Worm (Caenorhabditis elegans): ENCODE measurements around the gene phg-1.

The phg-1 gene

ce11 chrII:10168905-10169782 lies 31.7 kb downstream of the phg-1 start, which contains the start of gene daf-19:
Gene daf-19 (minus strand): TSS chrII:10169346.
- TF ChIP-seq cog-1 (tag; optimal IDR thresholded peaks at IDR 0.05) (peak; percentile 70), klf-2 (GFP tag; conservative IDR thresholded peaks at IDR 0.05) (0 out of 2 replicates have a peak, but pooled peaks have one; percentile 21), ztf-29 (GFP tag; IDR thresholded peaks at IDR 0.05) (peak; percentile 87), ztf-23 (GFP tag; IDR thresholded peaks at IDR 0.05) (peak; percentile 84), med-1 (GFP tag; optimal IDR thresholded peaks at IDR 0.05; ENCODE audit: insufficient read depth) (no peak), tab-1 (GFP tag; IDR thresholded peaks at IDR 0.05) (no peak), T22C8.4 (GFP tag; IDR thresholded peaks at IDR 0.05) (peak; percentile 52; the same call in 1 of the 2 replicates), ref-1 (GFP tag; conservative IDR thresholded peaks at IDR 0.05) (0 out of 2 replicates have a peak, but pooled peaks have one; percentile 18), flt-1 (GFP tag; IDR thresholded peaks at IDR 0.05) (peak; percentile 83)

DNA sequence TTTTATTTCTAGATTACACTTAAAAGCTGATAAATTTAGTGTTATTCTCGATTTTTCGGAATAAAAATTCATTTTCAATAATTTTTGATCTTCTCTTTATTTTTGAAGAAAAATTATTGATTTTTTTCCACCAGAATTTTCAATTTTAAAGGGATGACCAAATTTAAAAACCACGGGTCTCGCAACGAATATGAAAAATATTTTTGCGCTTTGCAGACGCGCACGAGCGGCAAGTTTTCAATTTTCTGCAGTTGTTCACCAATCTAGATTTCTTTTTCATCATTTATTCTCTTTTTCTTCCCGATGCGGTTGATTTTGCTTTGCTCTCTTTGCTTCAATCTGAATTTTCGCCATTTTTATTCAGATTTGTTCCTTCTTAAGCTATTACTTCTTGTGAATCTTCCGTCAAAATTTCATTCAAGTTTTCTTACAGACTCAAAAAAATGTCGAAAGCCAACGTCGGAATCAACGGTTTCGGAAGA lies 33.4 kb downstream of the phg-1 start, which contains the start of gene gpd-4:
Gene gpd-4, plus strand, starts transcription at position 432 of the 482 bp plus-strand sequence.
- no peak for TF ChIP-seq flt-1 (GFP tag; IDR thresholded peaks at IDR 0.05)
- TF ChIP-seq ztf-23 (GFP tag; IDR thresholded peaks at IDR 0.05) = no peak
- 0 out of 2 replicates have a peak, but pooled peaks have one; percentile 17 for TF ChIP-seq T22C8.4 (GFP tag; IDR thresholded peaks at IDR 0.05)
- TF ChIP-seq tab-1 (GFP tag; IDR thresholded peaks at IDR 0.05) = no peak
- no peak for TF ChIP-seq cog-1 (tag; optimal IDR thresholded peaks at IDR 0.05)

DNA sequence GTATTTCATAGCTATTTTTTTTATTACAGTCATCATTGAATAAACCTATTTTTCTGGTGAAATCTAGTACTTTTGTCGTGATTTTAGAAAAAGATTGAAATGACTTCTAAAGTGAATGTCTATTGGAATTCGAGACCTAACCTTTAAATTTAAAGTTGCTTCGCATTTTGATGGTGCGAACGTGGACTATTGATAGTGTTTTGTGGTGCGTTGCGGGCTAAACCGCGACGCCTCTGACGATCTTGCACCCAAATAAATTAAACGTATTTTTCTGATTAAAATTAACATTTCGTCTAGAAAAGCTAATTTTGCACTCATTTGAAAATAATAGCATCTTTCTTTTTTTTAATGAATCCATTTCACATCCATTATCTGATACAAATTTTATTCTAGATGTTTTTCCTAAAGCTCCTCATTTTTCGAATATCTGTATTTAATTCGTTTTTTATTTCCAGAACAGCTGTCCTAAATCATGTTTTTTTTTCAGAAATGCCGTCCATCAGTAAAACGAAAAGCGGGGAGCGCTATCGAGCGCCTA lies 35.0 kb downstream of the phg-1 start, which contains the start of gene wbp-11:
Gene wbp-11, plus strand, starts transcription at position 488 of the 538 bp plus-strand sequence.
- TF ChIP-seq T22C8.4 (GFP tag; IDR thresholded peaks at IDR 0.05) = no peak
- TF ChIP-seq cog-1 (tag; optimal IDR thresholded peaks at IDR 0.05) = no peak
- no peak for TF ChIP-seq klf-2 (GFP tag; conservative IDR thresholded peaks at IDR 0.05)
- TF ChIP-seq tab-1 (GFP tag; IDR thresholded peaks at IDR 0.05) = no peak
- TF ChIP-seq ztf-23 (GFP tag; IDR thresholded peaks at IDR 0.05) = no peak
- TF ChIP-seq flt-1 (GFP tag; IDR thresholded peaks at IDR 0.05) = no peak
- TF ChIP-seq ztf-29 (GFP tag; IDR thresholded peaks at IDR 0.05) = no peak
- TF ChIP-seq med-1 (GFP tag; optimal IDR thresholded peaks at IDR 0.05; ENCODE audit: insufficient read depth) = no peak

DNA sequence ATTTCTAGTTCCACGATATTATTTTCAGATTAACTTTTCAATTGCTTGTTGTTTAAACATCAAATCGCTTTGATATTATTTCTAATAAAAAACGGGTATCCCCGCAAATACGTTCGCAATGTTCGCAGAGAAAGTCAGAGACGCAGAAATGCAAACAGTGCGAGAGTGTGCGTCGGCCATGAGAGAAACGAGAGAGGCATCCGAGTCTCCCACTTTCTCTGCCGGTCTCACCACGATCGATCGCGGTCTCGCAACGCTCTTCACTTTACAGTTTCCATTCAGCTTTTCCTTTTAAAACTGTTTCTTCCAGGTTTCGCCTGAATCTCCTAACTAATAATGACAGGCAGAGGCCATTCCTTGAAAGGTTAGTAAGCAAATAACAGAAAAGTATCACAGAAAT lies 36.9 kb downstream of the phg-1 start, which contains the start of gene F33H1.4:
Gene F33H1.4, plus strand, starts transcription at position 311 of the 400 bp plus-strand sequence.
- no peak for TF ChIP-seq ztf-29 (GFP tag; IDR thresholded peaks at IDR 0.05)
- TF ChIP-seq med-1 (GFP tag; optimal IDR thresholded peaks at IDR 0.05; ENCODE audit: insufficient read depth) = no peak
- TF ChIP-seq T22C8.4 (GFP tag; IDR thresholded peaks at IDR 0.05) = peak; percentile 37; the same call in 1 of the 2 replicates

DNA sequence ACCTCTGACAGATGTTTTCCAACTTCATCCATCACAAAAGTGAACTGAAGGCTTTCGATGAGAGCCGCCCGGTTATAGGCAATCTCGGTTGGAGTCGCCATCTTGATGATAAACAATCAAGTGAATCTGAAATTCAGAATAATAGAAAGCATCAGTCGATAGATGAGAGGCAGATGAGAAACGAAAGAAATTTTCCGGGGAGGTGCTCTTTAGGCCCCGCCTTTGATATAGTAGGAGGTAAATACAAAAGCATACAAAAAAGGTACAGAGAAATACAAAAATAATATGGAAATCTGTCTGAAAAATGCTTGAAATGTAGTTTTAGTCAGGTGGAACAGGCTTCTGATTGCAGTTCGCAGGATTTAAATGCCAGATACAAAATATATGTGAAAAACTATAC lies 45.2 kb downstream of the phg-1 start, which contains the start of gene srd-1:
Gene srd-1, minus strand, starts transcription at position 101 of the 400 bp plus-strand sequence.
- TF ChIP-seq flt-1 (GFP tag; IDR thresholded peaks at IDR 0.05) (no peak), tab-1 (GFP tag; IDR thresholded peaks at IDR 0.05) (no peak), klf-2 (GFP tag; conservative IDR thresholded peaks at IDR 0.05) (no peak), med-1 (GFP tag; optimal IDR thresholded peaks at IDR 0.05; ENCODE audit: insufficient read depth) (no peak), T22C8.4 (GFP tag; IDR thresholded peaks at IDR 0.05) (no peak), ztf-23 (GFP tag; IDR thresholded peaks at IDR 0.05) (no peak), ztf-29 (GFP tag; IDR thresholded peaks at IDR 0.05) (no peak), cog-1 (tag; optimal IDR thresholded peaks at IDR 0.05) (no peak), ref-1 (GFP tag; conservative IDR thresholded peaks at IDR 0.05) (no peak)

DNA sequence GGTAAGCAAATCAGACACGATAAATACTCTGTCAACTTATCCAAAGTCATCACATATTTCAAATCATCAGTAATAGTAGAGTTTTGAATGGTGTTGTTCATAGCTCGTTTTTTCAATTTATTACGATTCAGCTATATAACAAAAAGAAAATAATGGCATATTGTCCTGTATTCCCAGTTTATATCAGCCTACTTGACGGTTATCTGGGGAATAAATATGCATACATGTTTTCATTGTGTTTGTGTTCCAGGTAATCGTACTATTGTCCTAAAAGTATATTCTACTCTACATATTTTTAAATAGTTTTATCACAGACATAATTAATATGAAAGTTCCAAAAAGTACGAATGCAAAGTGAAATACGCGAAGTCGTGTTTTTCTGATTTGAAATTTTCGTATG lies 50.4 kb downstream of the phg-1 start, which contains the start of gene srd-2:
Gene srd-2, minus strand, starts transcription at position 101 of the 400 bp plus-strand sequence.
- no peak for TF ChIP-seq ztf-23 (GFP tag; IDR thresholded peaks at IDR 0.05)
- TF ChIP-seq tab-1 (GFP tag; IDR thresholded peaks at IDR 0.05) = no peak
- no peak for TF ChIP-seq T22C8.4 (GFP tag; IDR thresholded peaks at IDR 0.05)
- no peak for TF ChIP-seq flt-1 (GFP tag; IDR thresholded peaks at IDR 0.05)
- no peak for TF ChIP-seq ref-1 (GFP tag; conservative IDR thresholded peaks at IDR 0.05)
- TF ChIP-seq ztf-29 (GFP tag; IDR thresholded peaks at IDR 0.05) = no peak
- TF ChIP-seq med-1 (GFP tag; optimal IDR thresholded peaks at IDR 0.05; ENCODE audit: insufficient read depth) = no peak
- TF ChIP-seq cog-1 (tag; optimal IDR thresholded peaks at IDR 0.05) = no peak
- TF ChIP-seq klf-2 (GFP tag; conservative IDR thresholded peaks at IDR 0.05) = no peak
